Fruit fly (Drosophila melanogaster) whole organism, embryonic: ENCODE measurements around the gene vib.
A peak's percentile ranks its signal among the peaks of the same experiment; 100 is the strongest.

Source experiments
- Asciz ChIP-seq: fragments of 200-800 bp; sonication (Bioruptor generic); optimal IDR thresholded peaks from 2 replicates; lab custom pipeline; 2017; ENCODE audit warnings: missing biosample characterization, mild to moderate bottlenecking, missing genetic modification characterization, missing genetic modification reagents
- Awh ChIP-seq: fragments of 200-800 bp; sonication (Bioruptor generic); IDR thresholded peaks from 2 replicates; pipeline ENCODE4, ENCODE4 v1.3.6; 2022; ENCODE audit warnings: missing biosample characterization, missing genetic modification characterization
- Bdp1 ChIP-seq: fragments of 200-800 bp; sonication (Bioruptor generic); optimal IDR thresholded peaks from 3 replicates; lab custom pipeline; 2016; ENCODE audit warnings: missing biosample characterization, missing genetic modification characterization
- Blimp-1 ChIP-seq: fragments of 200-800 bp; sonication (Bioruptor generic); optimal IDR thresholded peaks from 3 replicates; lab custom pipeline; 2018; ENCODE audit warnings: missing biosample characterization, missing genetic modification characterization, mild to moderate bottlenecking, moderate library complexity, missing genetic modification reagents
- CG11696 ChIP-seq: fragments of 200-800 bp; sonication (Bioruptor generic); IDR thresholded peaks from 2 replicates; pipeline ENCODE4 v1.3.6; 2022; ENCODE audit warnings: missing biosample characterization, missing genetic modification characterization
- CG12155 ChIP-seq: fragments of 200-800 bp; sonication (Bioruptor generic); optimal IDR thresholded peaks from 3 replicates; lab custom pipeline; 2016; ENCODE audit warnings: missing biosample characterization, missing genetic modification characterization
- CG12659 ChIP-seq: fragments of 200-800 bp; sonication (Bioruptor generic); optimal IDR thresholded peaks from 3 replicates; lab custom pipeline; 2017; ENCODE audit warnings: mild to moderate bottlenecking, missing biosample characterization, missing genetic modification reagents, missing genetic modification characterization
- CG12942 ChIP-seq: fragments of 200-800 bp; sonication (Bioruptor generic); optimal IDR thresholded peaks from 3 replicates; lab custom pipeline; 2016; ENCODE audit warnings: missing biosample characterization, missing genetic modification characterization
- CG13123 ChIP-seq: fragments of 200-800 bp; sonication (Bioruptor generic); optimal IDR thresholded peaks from 2 replicates; lab custom pipeline; 2016; ENCODE audit warnings: missing biosample characterization, missing genetic modification characterization
- CG13296 ChIP-seq: fragments of 200-800 bp; sonication (Bioruptor generic); optimal IDR thresholded peaks from 3 replicates; lab custom pipeline; 2018; ENCODE audit warnings: missing biosample characterization, mild to moderate bottlenecking, missing genetic modification characterization
- CG13424 ChIP-seq: fragments of 200-800 bp; sonication (Bioruptor generic); optimal IDR thresholded peaks from 2 replicates; lab custom pipeline; 2019; ENCODE audit warnings: missing biosample characterization, mild to moderate bottlenecking, missing genetic modification characterization, moderate library complexity
- CG14710 ChIP-seq: fragments of 200-800 bp; sonication (Bioruptor generic); optimal IDR thresholded peaks from 3 replicates; lab custom pipeline; 2019; ENCODE audit warnings: missing biosample characterization, mild to moderate bottlenecking, missing genetic modification characterization, moderate library complexity
- CG14965 ChIP-seq: fragments of 200-800 bp; sonication (Bioruptor generic); optimal IDR thresholded peaks from 2 replicates; lab custom pipeline; 2016; ENCODE audit warnings: missing biosample characterization, missing genetic modification characterization, borderline replicate concordance
- CG15073 ChIP-seq: fragments of 200-800 bp; sonication (Bioruptor generic); optimal IDR thresholded peaks from 2 replicates; lab custom pipeline; 2016; ENCODE audit warnings: missing biosample characterization, missing genetic modification characterization
- CG1602 ChIP-seq: fragments of 200-800 bp; sonication (Bioruptor generic); optimal IDR thresholded peaks from 3 replicates; lab custom pipeline; 2016; ENCODE audit warnings: missing biosample characterization, missing genetic modification characterization
- CG1792 ChIP-seq: fragments of 200-800 bp; sonication (Bioruptor generic); optimal IDR thresholded peaks from 2 replicates; lab custom pipeline; 2016; ENCODE audit warnings: missing biosample characterization, missing genetic modification characterization
- CG30020 ChIP-seq: fragments of 200-800 bp; optimal IDR thresholded peaks from 2 replicates; lab custom pipeline; 2019; ENCODE audit warnings: missing biosample characterization, mild to moderate bottlenecking, missing genetic modification characterization, moderate library complexity
- CG30403 ChIP-seq: fragments of 200-800 bp; sonication (Bioruptor generic); optimal IDR thresholded peaks from 3 replicates; lab custom pipeline; 2016; ENCODE audit warnings: missing biosample characterization, missing genetic modification characterization
- CG31441 ChIP-seq: fragments of 200-800 bp; sonication (Bioruptor generic); IDR thresholded peaks from 2 replicates; pipeline ENCODE4 v1.3.6; 2022; ENCODE audit warnings: missing biosample characterization, missing genetic modification characterization
- CG34224 ChIP-seq: fragments of 200-800 bp; sonication (Bioruptor generic); IDR thresholded peaks from 3 replicates; pipeline ENCODE4 v1.3.6; 2022; ENCODE audit warnings: missing biosample characterization, missing genetic modification characterization; ENCODE audit not compliant: partially characterized antibody
- CG3726 ChIP-seq: fragments of 200-800 bp; sonication (Bioruptor generic); IDR thresholded peaks from 3 replicates; pipeline ENCODE4, ENCODE4 v1.3.6; 2022; ENCODE audit warnings: missing biosample characterization, missing genetic modification characterization
- CG3847 ChIP-seq: fragments of 200-800 bp; sonication (Bioruptor generic); IDR thresholded peaks from 2 replicates; pipeline ENCODE4 v1.3.6; 2022; ENCODE audit warnings: missing biosample characterization, missing genetic modification characterization
- CG4282 ChIP-seq: fragments of 200-800 bp; sonication (Bioruptor generic); optimal IDR thresholded peaks from 2 replicates; lab custom pipeline; 2016; ENCODE audit warnings: missing biosample characterization, missing genetic modification characterization
- CG6813 ChIP-seq: fragments of 200-800 bp; sonication (Bioruptor generic); optimal IDR thresholded peaks from 2 replicates; lab custom pipeline; 2017; ENCODE audit warnings: missing biosample characterization, missing genetic modification characterization, mild to moderate bottlenecking, moderate library complexity, missing genetic modification reagents
- CG8944 ChIP-seq: fragments of 200-800 bp; sonication (Bioruptor generic); optimal IDR thresholded peaks from 3 replicates; lab custom pipeline; 2016; ENCODE audit warnings: missing biosample characterization, missing genetic modification characterization
- CG9817 ChIP-seq: fragments of 200-800 bp; sonication (Bioruptor generic); optimal IDR thresholded peaks from 2 replicates; lab custom pipeline; 2018; ENCODE audit warnings: missing biosample characterization, mild to moderate bottlenecking, missing genetic modification characterization, moderate library complexity
- Deaf1 ChIP-seq: fragments of 200-800 bp; optimal IDR thresholded peaks from 3 replicates; lab custom pipeline; 2019; ENCODE audit warnings: missing biosample characterization, mild to moderate bottlenecking, missing genetic modification characterization, moderate library complexity
- Dfd ChIP-seq, 2 experiments: fragments of >200 bp; optimal IDR thresholded peaks; 2 replicates each; lab custom pipeline; 2017; ENCODE audit warnings: missing biosample characterization in 2 of 2, missing genetic modification characterization in 2 of 2
- Elba2 ChIP-seq: fragments of 200-800 bp; sonication (Bioruptor generic); optimal IDR thresholded peaks from 3 replicates; lab custom pipeline; 2016; ENCODE audit warnings: missing biosample characterization, missing genetic modification characterization
- HmgD ChIP-seq: fragments of 200-800 bp; sonication (Bioruptor generic); optimal IDR thresholded peaks from 3 replicates; lab custom pipeline; 2016; ENCODE audit warnings: missing biosample characterization, missing genetic modification characterization
- HmgZ ChIP-seq: fragments of 200-800 bp; sonication (Bioruptor generic); optimal IDR thresholded peaks from 2 replicates; lab custom pipeline; 2018; ENCODE audit warnings: missing biosample characterization, mild to moderate bottlenecking, missing genetic modification characterization
- Hr3 ChIP-seq: fragments of 200-800 bp; sonication (Bioruptor generic); optimal IDR thresholded peaks from 3 replicates; lab custom pipeline; 2016; ENCODE audit warnings: missing biosample characterization, missing genetic modification characterization
- Rx ChIP-seq: fragments of 200-800 bp; sonication (Bioruptor generic); IDR thresholded peaks from 2 replicates; pipeline ENCODE4 v1.3.6; 2022; ENCODE audit warnings: missing biosample characterization, missing genetic modification characterization
- Trl ChIP-seq, 3 experiments: fragments of >200 bp in 2 of 3; fragments of 200-800 bp in 1 of 3; sonication (Bioruptor generic) in 1 of 3; optimal IDR thresholded peaks; 2 replicates in 1 of 3; 3 replicates in 2 of 3; lab custom pipeline; 2016 to 2017; ENCODE audit warnings: missing biosample characterization in 1 of 3, missing genetic modification characterization in 1 of 3
- Xrp1 ChIP-seq: fragments of 200-800 bp; sonication (Bioruptor generic); IDR thresholded peaks from 2 replicates; pipeline ENCODE4 v1.3.6; 2022; ENCODE audit warnings: missing biosample characterization, missing genetic modification characterization
- ab ChIP-seq: fragments of 200-800 bp; sonication (Bioruptor generic); optimal IDR thresholded peaks from 2 replicates; lab custom pipeline; 2016; ENCODE audit warnings: missing biosample characterization, missing genetic modification characterization
- ara ChIP-seq: fragments of 200-800 bp; sonication (Bioruptor generic); IDR thresholded peaks from 2 replicates; pipeline ENCODE4 v1.3.6; 2022; ENCODE audit warnings: missing biosample characterization, missing genetic modification characterization
- bowl ChIP-seq: fragments of 200-800 bp; sonication (Bioruptor generic); IDR thresholded peaks from 2 replicates; pipeline ENCODE4 v1.3.6; 2022; ENCODE audit warnings: missing biosample characterization, missing genetic modification characterization
- crc ChIP-seq: fragments of 200-800 bp; sonication (Bioruptor generic); optimal IDR thresholded peaks from 2 replicates; lab custom pipeline; 2016; ENCODE audit warnings: missing biosample characterization, missing genetic modification characterization
- da ChIP-seq: fragments of 200-800 bp; sonication (Bioruptor generic); optimal IDR thresholded peaks from 2 replicates; lab custom pipeline; 2016; ENCODE audit warnings: missing biosample characterization, missing genetic modification characterization
- en ChIP-seq: fragments of 200-800 bp; sonication (Bioruptor generic); optimal IDR thresholded peaks from 2 replicates; lab custom pipeline; 2016; ENCODE audit warnings: missing biosample characterization, missing genetic modification characterization
- fd3F ChIP-seq: fragments of 200-800 bp; sonication (Bioruptor generic); optimal IDR thresholded peaks from 2 replicates; lab custom pipeline; 2018; ENCODE audit warnings: missing biosample characterization, mild to moderate bottlenecking, missing genetic modification characterization, moderate library complexity
- gce ChIP-seq: fragments of 200-800 bp; sonication (Bioruptor generic); IDR thresholded peaks from 3 replicates; pipeline ENCODE4 v1.3.6; 2022; ENCODE audit warnings: missing biosample characterization, missing genetic modification characterization
- ken ChIP-seq: fragments of 200-800 bp; sonication (Bioruptor generic); IDR thresholded peaks from 3 replicates; pipeline ENCODE4 v1.3.6; 2022; ENCODE audit warnings: missing biosample characterization, missing genetic modification characterization
- pb ChIP-seq: fragments of 200-800 bp; sonication (Bioruptor generic); optimal IDR thresholded peaks from 3 replicates; lab custom pipeline; 2016; ENCODE audit warnings: missing biosample characterization, missing genetic modification characterization
- ro ChIP-seq: fragments of 200-800 bp; sonication (Bioruptor generic); IDR thresholded peaks from 2 replicates; pipeline ENCODE4 v1.3.6; 2022; ENCODE audit warnings: missing biosample characterization, missing genetic modification characterization
- run ChIP-seq: fragments of 200-800 bp; sonication (Bioruptor generic); optimal IDR thresholded peaks from 3 replicates; lab custom pipeline; 2018; ENCODE audit warnings: missing biosample characterization, mild to moderate bottlenecking, missing genetic modification characterization
- salm ChIP-seq: fragments of 200-800 bp; sonication (Bioruptor generic); optimal IDR thresholded peaks from 2 replicates; lab custom pipeline; 2018; ENCODE audit warnings: missing biosample characterization, mild to moderate bottlenecking, missing genetic modification characterization
- stwl ChIP-seq: fragments of 200-800 bp; sonication (Bioruptor generic); optimal IDR thresholded peaks from 3 replicates; lab custom pipeline; 2018; ENCODE audit warnings: missing biosample characterization, mild to moderate bottlenecking, missing genetic modification characterization, moderate library complexity
- vfl ChIP-seq: fragments of 200-800 bp; sonication (Bioruptor generic); optimal IDR thresholded peaks from 2 replicates; lab custom pipeline; 2016; ENCODE audit warnings: missing biosample characterization, missing genetic modification characterization
- wdn ChIP-seq: fragments of 200-800 bp; sonication (Bioruptor generic); IDR thresholded peaks from 2 replicates; pipeline ENCODE4 v1.3.6; 2022; ENCODE audit warnings: missing biosample characterization, missing genetic modification characterization
- zf30C ChIP-seq: fragments of 200-800 bp; sonication (Bioruptor generic); optimal IDR thresholded peaks from 3 replicates; lab custom pipeline; 2018; ENCODE audit warnings: missing biosample characterization, mild to moderate bottlenecking, missing genetic modification characterization

Gene vib

dm6 chr3R:19181214-19181613 lies 45.2 kb downstream of the vib start (continued):
- TF ChIP-seq Elba2 (GFP tag; lab: Kevin White, UChicago) (no peak), ro (GFP tag; lab: Robert Waterston, UW) (no peak), crc (GFP tag; lab: Kevin White, UChicago) (no peak), gce (GFP tag; lab: Robert Waterston, UW) (no peak), CG31441 (0 out of 2 replicates have a peak, but pooled peaks have one; percentile 23), CG3847 (GFP tag; lab: Robert Waterston, UW) (peak; percentile 21; the same call in 1 of the 2 replicates), CG34224 (GFP tag; lab: Robert Waterston, UW) (no peak), Awh (no peak), ara (GFP tag; lab: Robert Waterston, UW) (no peak), Deaf1 (no peak), wdn (GFP tag; lab: Robert Waterston, UW) (no peak), Asciz (GFP tag; lab: Kevin White, UChicago) (no peak), CG1792 (GFP tag; lab: Kevin White, UChicago) (no peak), CG4282 (GFP tag; lab: Kevin White, UChicago) (no peak), CG9817 (tag; lab: Kevin White, UChicago) (peak; percentile 16), CG15073 (GFP tag; lab: Kevin White, UChicago) (no peak), Rx (GFP tag; lab: Robert Waterston, UW) (no peak), CG3726 (GFP tag; lab: Robert Waterston, UW) (no peak), CG14965 (GFP tag; lab: Kevin White, UChicago) (no peak), Xrp1 (no peak), CG8944 (GFP tag; lab: Kevin White, UChicago) (no peak), CG13296 (GFP tag; lab: Kevin White, UChicago) (peak; percentile 10), CG30403 (GFP tag; lab: Kevin White, UChicago) (peak; percentile 10), CG11696 (GFP tag; lab: Robert Waterston, UW) (no peak), Hr3 (GFP tag; lab: Kevin White, UChicago) (no peak), salm (tag; lab: Kevin White, UChicago) (no peak), HmgZ (tag; lab: Kevin White, UChicago) (no peak), Trl (optimal IDR thresholded peaks at IDR 0.05; lab: Kevin White, UChicago) (no peak), Trl (GFP tag; optimal IDR thresholded peaks at IDR 0.05; lab: Kevin White, UChicago) (no peak), ken (no peak), bowl (GFP tag; lab: Robert Waterston, UW) (no peak), CG12659 (GFP tag; lab: Kevin White, UChicago) (peak; percentile 36), CG13123 (no peak), pb (GFP tag; lab: Kevin White, UChicago) (no peak), da (GFP tag; lab: Kevin White, UChicago) (no peak), Blimp-1 (GFP tag; lab: Kevin White, UChicago) (no peak), ab (GFP tag; lab: Kevin White, UChicago) (no peak), CG30020 (no peak), CG12942 (GFP tag; lab: Kevin White, UChicago) (no peak), vfl (GFP tag; lab: Kevin White, UChicago) (no peak), fd3F (no peak), stwl (tag; lab: Kevin White, UChicago) (no peak), CG6813 (GFP tag; lab: Kevin White, UChicago) (no peak), run (tag; lab: Kevin White, UChicago) (no peak), en (no peak), CG12155 (no peak), Dfd (GFP tag; optimal IDR thresholded peaks at IDR 0.05; lab: Kevin White, UChicago) (no peak), CG1602 (GFP tag; lab: Kevin White, UChicago) (no peak), Bdp1 (no peak), CG13424 (tag; lab: Kevin White, UChicago) (peak; percentile 28), CG14710 (tag; lab: Kevin White, UChicago) (no peak), zf30C (no peak), HmgD (GFP tag; lab: Kevin White, UChicago) (no peak)
